Worm (Caenorhabditis elegans): ENCODE measurements around the gene F52E1.9.
A peak's percentile ranks its signal among the peaks of the same experiment; 100 is the strongest.

Gene F52E1.9

ce11 chrV:8351371-8351770, 51.1 kb downstream of the F52E1.9 start, which contains the start of gene srsx-22:
srsx-22 (plus strand) TSS chrV:8351671.
- TF ChIP-seq sea-2 (GFP tag; optimal IDR thresholded peaks at IDR 0.05) (no peak), ceh-16 (tag; optimal IDR thresholded peaks at IDR 0.05) (no peak), aly-2 (tag; optimal IDR thresholded peaks at IDR 0.05) (no peak), lin-39 (tag; optimal IDR thresholded peaks at IDR 0.05) (no peak), egl-27 (tag; optimal IDR thresholded peaks at IDR 0.05) (no peak), nhr-23 (tag; optimal IDR thresholded peaks at IDR 0.05) (no peak), fos-1 (tag; optimal IDR thresholded peaks at IDR 0.05) (no peak), nhr-43 (tag; optimal IDR thresholded peaks at IDR 0.05; ENCODE audit: poor library complexity, severe bottlenecking) (no peak), jun-1 (tag; optimal IDR thresholded peaks at IDR 0.05) (no peak), nhr-28 (tag; optimal IDR thresholded peaks at IDR 0.05) (no peak), lsy-12 (tag; optimal IDR thresholded peaks at IDR 0.05) (no peak), ceh-28 (tag; optimal IDR thresholded peaks at IDR 0.05) (no peak), pqm-1 (tag; optimal IDR thresholded peaks at IDR 0.05) (no peak)

- no peak for TF ChIP-seq nfya-1 (tag; optimal IDR thresholded peaks at IDR 0.05; ENCODE audit: insufficient read depth)
Measured at ce11 chrV:8349950-8350349, 52.5 kb downstream of the F52E1.9 start.

- no peak for TF ChIP-seq daf-12 (tag; optimal IDR thresholded peaks at IDR 0.05)
- TF ChIP-seq eor-1 (tag; optimal IDR thresholded peaks at IDR 0.05): no peak
- TF ChIP-seq tbx-2 (tag; optimal IDR thresholded peaks at IDR 0.05): peak; percentile 74
- no peak for TF ChIP-seq nhr-12 (tag; optimal IDR thresholded peaks at IDR 0.05)
- TF ChIP-seq unc-39 (tag; optimal IDR thresholded peaks at IDR 0.05): no peak
- TF ChIP-seq lin-15B (tag; optimal IDR thresholded peaks at IDR 0.05): peak; percentile 70
- peak; percentile 45 for TF ChIP-seq unc-62 (GFP tag; optimal IDR thresholded peaks at IDR 0.05)
- peak; percentile 98 for TF ChIP-seq ama-1 (optimal IDR thresholded peaks at IDR 0.05)
- TF ChIP-seq skn-1 (tag; optimal IDR thresholded peaks at IDR 0.05): peak; percentile 68
- TF ChIP-seq elt-3 (tag; optimal IDR thresholded peaks at IDR 0.05): peak in 1 of 3 experiments; percentile 14
- peak; percentile 84 for TF ChIP-seq pqm-1 (tag; optimal IDR thresholded peaks at IDR 0.05)
- TF ChIP-seq nhr-77 (tag; optimal IDR thresholded peaks at IDR 0.05): peak; percentile 45
- peak; percentile 99 for TF ChIP-seq snpc-4 (tag; optimal IDR thresholded peaks at IDR 0.05)
- TF ChIP-seq lin-39 (tag; optimal IDR thresholded peaks at IDR 0.05): peak; percentile 74
- peak; percentile 85 for TF ChIP-seq nhr-23 (tag; optimal IDR thresholded peaks at IDR 0.05)
- TF ChIP-seq fkh-2 (tag; optimal IDR thresholded peaks at IDR 0.05): no peak
- TF ChIP-seq hmg-11 (tag; optimal IDR thresholded peaks at IDR 0.05): peak; percentile 78
- TF ChIP-seq pha-4 (tag; optimal IDR thresholded peaks at IDR 0.05): peak; percentile 73
- TF ChIP-seq egl-5 (tag; optimal IDR thresholded peaks at IDR 0.05): no peak
- TF ChIP-seq lsy-12 (tag; optimal IDR thresholded peaks at IDR 0.05): peak; percentile 36
- TF ChIP-seq sea-2 (GFP tag; optimal IDR thresholded peaks at IDR 0.05): no peak
- TF ChIP-seq fos-1 (tag; optimal IDR thresholded peaks at IDR 0.05): peak; percentile 13
- peak; percentile 7 for TF ChIP-seq ceh-16 (tag; optimal IDR thresholded peaks at IDR 0.05)
- peak; percentile 9 for TF ChIP-seq zag-1 (tag; optimal IDR thresholded peaks at IDR 0.05)
- no peak for TF ChIP-seq mdl-1 (tag; optimal IDR thresholded peaks at IDR 0.05)
- TF ChIP-seq ceh-82 (tag; optimal IDR thresholded peaks at IDR 0.05): peak; percentile 69
- TF ChIP-seq elt-1 (tag; optimal IDR thresholded peaks at IDR 0.05): peak; percentile 19
- TF ChIP-seq nhr-25 (tag; optimal IDR thresholded peaks at IDR 0.05): peak; percentile 84
- peak; percentile 71 for TF ChIP-seq elt-2 (tag; optimal IDR thresholded peaks at IDR 0.05)
- TF ChIP-seq jun-1 (tag; optimal IDR thresholded peaks at IDR 0.05): peak; percentile 33
- TF ChIP-seq aly-2 (tag; optimal IDR thresholded peaks at IDR 0.05): peak; percentile 29
- TF ChIP-seq nfya-1 (tag; optimal IDR thresholded peaks at IDR 0.05; ENCODE audit: insufficient read depth): peak; percentile 94
- peak; percentile 78 for TF ChIP-seq R02D3.7 (tag; optimal IDR thresholded peaks at IDR 0.05)
- no peak for TF ChIP-seq mml-1 (tag; optimal IDR thresholded peaks at IDR 0.05)
- TF ChIP-seq egl-27 (tag; optimal IDR thresholded peaks at IDR 0.05): peak; percentile 63
- peak; percentile 75 for TF ChIP-seq ceh-28 (tag; optimal IDR thresholded peaks at IDR 0.05)
- peak; percentile 89 for TF ChIP-seq nhr-43 (tag; optimal IDR thresholded peaks at IDR 0.05; ENCODE audit: poor library complexity, severe bottlenecking)
Measured at ce11 chrV:8348959-8349389, 53.5 kb downstream of the F52E1.9 start.

Data from whole organism, L3 larva.